Worm (Caenorhabditis elegans): ENCODE data around the gene C24A3.1.

Gene C24A3.1

ce11 chrX:8969111-8970048 is 29.5 kb upstream of the C24A3.1 start:
- TF ChIP-seq F13C5.2 (tag; optimal IDR thresholded peaks at IDR 0.05), result no peak
- TF ChIP-seq ceh-13 (GFP tag; optimal IDR thresholded peaks at IDR 0.05), result no peak
- TF ChIP-seq hnd-1 (tag; optimal IDR thresholded peaks at IDR 0.05), result peak; percentile 9
- 0 out of 2 replicates have a peak, but pooled peaks have one; percentile 20 for TF ChIP-seq tbx-37 (GFP tag; conservative IDR thresholded peaks at IDR 0.05)

DNA sequence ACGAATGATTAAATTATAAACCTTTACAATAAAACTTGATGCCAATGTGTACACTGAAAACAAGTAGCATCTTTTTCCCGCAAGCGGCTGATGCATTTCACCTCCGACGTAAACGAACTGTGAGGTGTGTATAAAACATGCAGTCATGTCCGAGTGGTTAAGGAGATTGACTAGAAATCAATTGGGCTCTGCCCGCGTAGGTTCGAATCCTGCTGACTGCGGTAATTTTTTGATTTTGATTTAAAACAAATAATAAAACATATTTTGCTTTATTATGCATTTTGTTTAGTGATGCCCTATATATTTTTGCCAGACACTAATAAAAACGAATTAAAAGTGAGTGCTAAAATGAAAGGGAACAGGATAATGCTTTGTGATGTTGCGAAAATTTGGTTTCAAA is 27.4 kb upstream of the C24A3.1 start:
- TF ChIP-seq ceh-13 (GFP tag; optimal IDR thresholded peaks at IDR 0.05) (peak; percentile 54), hnd-1 (tag; optimal IDR thresholded peaks at IDR 0.05) (peak; percentile 33), tbx-11 (GFP tag; IDR thresholded peaks at IDR 0.05) (peak; percentile 66; the same call in 1 of the 2 replicates), F13C5.2 (tag; optimal IDR thresholded peaks at IDR 0.05) (peak; percentile 6), pes-1 (GFP tag; IDR thresholded peaks at IDR 0.05) (peak; percentile 82), flt-1 (GFP tag; IDR thresholded peaks at IDR 0.05) (no peak), ceh-36 (tag; optimal IDR thresholded peaks at IDR 0.05) (peak; percentile 56), ets-7 (tag; optimal IDR thresholded peaks at IDR 0.05) (peak; percentile 9), tbx-37 (GFP tag; conservative IDR thresholded peaks at IDR 0.05) (no peak)

ce11 chrX:8980676-8981075 is 18.2 kb upstream of the C24A3.1 start, which contains the start of gene nmur-1:
Gene nmur-1 (plus strand): TSS chrX:8980976.
- TF ChIP-seq tbx-11 (GFP tag; IDR thresholded peaks at IDR 0.05), result no peak
- TF ChIP-seq flt-1 (GFP tag; IDR thresholded peaks at IDR 0.05), result no peak

DNA sequence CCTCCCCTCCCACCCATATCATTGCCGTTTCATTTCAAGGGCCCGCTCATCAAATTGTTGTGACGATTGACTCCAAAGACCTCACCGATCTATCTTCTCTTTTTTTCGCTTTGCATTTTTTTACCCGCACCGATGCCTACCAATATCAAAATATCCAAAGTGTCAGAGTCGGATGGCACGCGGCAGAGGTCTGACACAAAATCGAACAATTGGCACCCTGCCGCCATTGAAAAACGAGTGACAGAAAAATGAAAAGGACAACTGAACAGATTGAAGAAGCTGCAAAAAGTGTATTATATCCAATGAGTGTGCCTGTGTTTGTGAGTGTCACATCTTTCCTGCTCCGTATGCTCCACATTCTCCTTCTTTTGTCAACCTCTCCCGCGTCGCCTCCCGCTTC is 12.4 kb upstream of the C24A3.1 start:
- TF ChIP-seq flt-1 (GFP tag; IDR thresholded peaks at IDR 0.05) (no peak), B0310.2 (tag; optimal IDR thresholded peaks at IDR 0.05) (no peak), aly-1 (tag; optimal IDR thresholded peaks at IDR 0.05) (no peak), ets-7 (tag; optimal IDR thresholded peaks at IDR 0.05) (no peak), tra-4 (tag; optimal IDR thresholded peaks at IDR 0.05) (no peak), hmg-4 (GFP tag; optimal IDR thresholded peaks at IDR 0.05) (no peak), F13C5.2 (tag; optimal IDR thresholded peaks at IDR 0.05) (no peak), tbx-11 (GFP tag; IDR thresholded peaks at IDR 0.05) (no peak), sea-1 (GFP tag; conservative IDR thresholded peaks at IDR 0.05) (no peak), tbx-37 (GFP tag; conservative IDR thresholded peaks at IDR 0.05) (no peak), ceh-36 (tag; optimal IDR thresholded peaks at IDR 0.05) (no peak)

DNA sequence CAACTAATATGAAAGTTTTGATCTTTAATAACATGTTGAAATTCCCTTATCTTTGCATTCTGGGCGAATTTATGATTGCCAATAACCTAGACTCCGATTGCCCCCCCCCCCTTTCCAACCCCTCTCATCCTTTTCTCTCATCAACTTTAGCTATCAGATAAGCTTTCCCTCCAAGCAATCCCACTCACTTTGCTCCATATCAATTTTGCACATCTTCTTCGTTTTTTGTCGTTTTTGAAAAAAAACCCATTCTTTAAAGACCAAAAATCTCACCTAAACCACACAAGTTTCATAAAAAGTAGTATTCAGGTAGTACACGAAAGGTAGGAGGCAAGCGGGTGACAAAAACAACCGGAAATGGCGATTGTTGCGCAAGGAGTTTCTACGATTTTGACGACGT is 11.0 kb upstream of the C24A3.1 start, which contains the start of gene twk-18:
twk-18 (plus strand) TSS at position 301 of the 400 bp plus-strand sequence.
- no peak for TF ChIP-seq ceh-36 (tag; optimal IDR thresholded peaks at IDR 0.05)
- no peak for TF ChIP-seq ama-1 (optimal IDR thresholded peaks at IDR 0.05)
- TF ChIP-seq hmg-4 (GFP tag; optimal IDR thresholded peaks at IDR 0.05), result no peak
- no peak for TF ChIP-seq aly-1 (tag; optimal IDR thresholded peaks at IDR 0.05)
- no peak for TF ChIP-seq hnd-1 (tag; optimal IDR thresholded peaks at IDR 0.05)
- TF ChIP-seq tbx-11 (GFP tag; IDR thresholded peaks at IDR 0.05), result no peak
- TF ChIP-seq sea-1 (GFP tag; conservative IDR thresholded peaks at IDR 0.05), result no peak
- no peak for TF ChIP-seq ceh-13 (GFP tag; optimal IDR thresholded peaks at IDR 0.05)
- no peak for TF ChIP-seq F13C5.2 (tag; optimal IDR thresholded peaks at IDR 0.05)
- no peak for TF ChIP-seq B0310.2 (tag; optimal IDR thresholded peaks at IDR 0.05)
- TF ChIP-seq ets-7 (tag; optimal IDR thresholded peaks at IDR 0.05), result no peak
- no peak for TF ChIP-seq tbx-37 (GFP tag; conservative IDR thresholded peaks at IDR 0.05)
- no peak for TF ChIP-seq tra-4 (tag; optimal IDR thresholded peaks at IDR 0.05)
- no peak for TF ChIP-seq hmbx-1 (tag; optimal IDR thresholded peaks at IDR 0.05)
- no peak for TF ChIP-seq pes-1 (GFP tag; IDR thresholded peaks at IDR 0.05)

DNA sequence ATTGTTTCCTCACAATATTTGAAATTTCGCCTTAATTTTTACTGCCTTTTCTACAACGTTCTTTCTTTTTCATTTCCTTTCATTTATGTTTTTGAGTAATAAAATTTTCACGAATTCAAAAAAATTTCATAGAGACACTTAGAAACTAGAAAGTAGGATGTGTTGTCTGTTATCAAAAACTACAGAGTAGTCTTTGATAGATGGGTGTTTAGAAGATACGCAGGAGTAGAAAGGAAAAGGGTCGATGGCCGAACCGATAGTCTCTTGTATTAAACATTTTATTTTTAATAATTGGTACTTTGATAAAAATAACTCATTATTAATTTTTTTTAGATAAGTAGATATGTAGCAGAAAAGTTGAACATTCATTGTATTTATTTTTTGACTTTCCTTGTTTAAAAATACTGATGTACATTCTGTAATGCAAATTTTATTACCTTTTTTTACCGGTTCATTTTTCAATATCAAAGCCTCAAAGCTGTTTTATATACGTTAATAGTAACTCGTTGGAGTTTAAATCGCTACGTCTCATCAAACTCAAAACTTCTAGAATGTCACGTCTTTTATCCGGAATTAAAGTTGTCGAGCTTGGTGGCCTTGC is 6.9 kb upstream of the C24A3.1 start, which contains the start of gene C24A3.4:
C24A3.4 (plus strand) TSS at position 551 of the 601 bp plus-strand sequence.
- TF ChIP-seq tra-4 (tag; optimal IDR thresholded peaks at IDR 0.05) (no peak), pes-1 (GFP tag; IDR thresholded peaks at IDR 0.05) (no peak), hnd-1 (tag; optimal IDR thresholded peaks at IDR 0.05) (no peak), F13C5.2 (tag; optimal IDR thresholded peaks at IDR 0.05) (no peak), ceh-13 (GFP tag; optimal IDR thresholded peaks at IDR 0.05) (no peak), ceh-36 (tag; optimal IDR thresholded peaks at IDR 0.05) (no peak), hmg-4 (GFP tag; optimal IDR thresholded peaks at IDR 0.05) (no peak), ama-1 (optimal IDR thresholded peaks at IDR 0.05) (no peak)

- TF ChIP-seq pes-1 (GFP tag; IDR thresholded peaks at IDR 0.05), result no peak
- peak; percentile 22 for TF ChIP-seq hmg-4 (GFP tag; optimal IDR thresholded peaks at IDR 0.05)
- TF ChIP-seq F13C5.2 (tag; optimal IDR thresholded peaks at IDR 0.05), result peak; percentile 32
Measured at ce11 chrX:8995527-8995946, 3.3 kb upstream of the C24A3.1 start.

DNA sequence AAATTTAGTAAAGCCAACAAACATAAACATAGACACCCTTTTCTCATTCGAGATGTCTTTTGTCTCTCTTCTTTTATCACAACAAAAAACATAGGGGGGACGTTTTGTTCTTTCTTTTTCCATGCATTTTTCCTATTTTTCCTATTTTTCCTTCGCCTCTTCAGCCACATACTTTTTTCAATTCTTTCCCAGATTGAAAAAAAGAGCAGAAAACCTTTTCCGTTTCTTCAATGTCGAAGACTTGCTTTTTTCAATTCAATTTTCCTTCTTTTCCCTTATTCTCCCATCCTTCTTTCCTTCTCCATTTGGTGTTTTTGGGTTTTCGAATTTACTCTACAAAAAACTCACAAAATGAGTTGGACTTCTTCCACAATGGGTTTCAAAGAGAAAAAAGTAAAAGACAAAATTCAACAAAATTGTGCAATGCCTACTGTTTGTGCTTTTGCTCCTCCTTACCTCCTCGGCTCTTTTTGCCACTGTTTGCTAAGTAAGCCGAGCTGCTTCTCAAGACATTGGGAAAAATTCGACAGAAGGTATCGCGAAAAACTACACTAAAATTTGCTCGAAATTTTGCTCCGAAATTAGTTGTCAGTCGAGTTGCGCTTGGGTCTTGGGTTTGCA is 2.3 kb upstream of the C24A3.1 start:
- TF ChIP-seq ets-7 (tag; optimal IDR thresholded peaks at IDR 0.05), result no peak
- no peak for TF ChIP-seq flt-1 (GFP tag; IDR thresholded peaks at IDR 0.05)
- TF ChIP-seq hnd-1 (tag; optimal IDR thresholded peaks at IDR 0.05), result no peak
- TF ChIP-seq ceh-36 (tag; optimal IDR thresholded peaks at IDR 0.05), result no peak
- TF ChIP-seq tra-4 (tag; optimal IDR thresholded peaks at IDR 0.05), result no peak
- TF ChIP-seq ama-1 (optimal IDR thresholded peaks at IDR 0.05), result no peak
- no peak for TF ChIP-seq ceh-13 (GFP tag; optimal IDR thresholded peaks at IDR 0.05)
- TF ChIP-seq B0310.2 (tag; optimal IDR thresholded peaks at IDR 0.05), result no peak
- TF ChIP-seq tbx-37 (GFP tag; conservative IDR thresholded peaks at IDR 0.05), result no peak
- TF ChIP-seq tbx-11 (GFP tag; IDR thresholded peaks at IDR 0.05), result no peak
